Fruit fly (Drosophila melanogaster) whole organism, embryonic: ENCODE measurements around the gene CG17329.

Experiments used
- Atf3 ChIP-seq: fragments of 200-800 bp; sonication (Bioruptor generic); optimal IDR thresholded peaks from 3 replicates; lab custom pipeline; 2016; ENCODE audit warnings: missing biosample characterization, missing genetic modification characterization
- B-H1 ChIP-seq: fragments of 200-800 bp; sonication (Bioruptor generic); IDR thresholded peaks from 3 replicates; pipeline ENCODE4 v1.3.6; 2022; ENCODE audit warnings: missing biosample characterization, missing genetic modification characterization
- CG10543 ChIP-seq: fragments of 200-800 bp; sonication (Bioruptor generic); optimal IDR thresholded peaks from 3 replicates; lab custom pipeline; 2017; ENCODE audit warnings: missing biosample characterization, mild to moderate bottlenecking, missing genetic modification characterization, moderate library complexity
- CG15269 ChIP-seq: fragments of 200-800 bp; sonication (Bioruptor generic); optimal IDR thresholded peaks from 2 replicates; lab custom pipeline; 2018; ENCODE audit warnings: missing biosample characterization, mild to moderate bottlenecking, missing genetic modification characterization, moderate library complexity
- CG1529 ChIP-seq: fragments of 200-800 bp; sonication (Bioruptor generic); optimal IDR thresholded peaks from 3 replicates; lab custom pipeline; 2018; ENCODE audit warnings: missing biosample characterization, missing genetic modification characterization
- CG1602 ChIP-seq: fragments of 200-800 bp; sonication (Bioruptor generic); optimal IDR thresholded peaks from 3 replicates; lab custom pipeline; 2016; ENCODE audit warnings: missing biosample characterization, missing genetic modification characterization
- CG16863 ChIP-seq: fragments of 200-800 bp; sonication (Bioruptor generic); optimal IDR thresholded peaks from 3 replicates; lab custom pipeline; 2016; ENCODE audit warnings: missing biosample characterization, missing genetic modification characterization
- CG17568 ChIP-seq: fragments of 200-800 bp; sonication (Bioruptor generic); optimal IDR thresholded peaks from 2 replicates; lab custom pipeline; 2018; ENCODE audit warnings: missing biosample characterization, mild to moderate bottlenecking, missing genetic modification characterization, moderate library complexity
- CG17612 ChIP-seq: fragments of 200-800 bp; sonication (Bioruptor generic); IDR thresholded peaks from 2 replicates; pipeline ENCODE4 v1.3.6; 2022; ENCODE audit warnings: missing biosample characterization, missing genetic modification characterization
- CG17912 ChIP-seq: fragments of 200-800 bp; sonication (Bioruptor generic); optimal IDR thresholded peaks from 2 replicates; lab custom pipeline; 2018; ENCODE audit warnings: missing biosample characterization, mild to moderate bottlenecking, missing genetic modification characterization
- CG2116 ChIP-seq: fragments of 200-800 bp; sonication (Bioruptor generic); optimal IDR thresholded peaks from 3 replicates; lab custom pipeline; 2018; ENCODE audit warnings: missing biosample characterization, mild to moderate bottlenecking, missing genetic modification characterization
- CG2199 ChIP-seq: fragments of 200-800 bp; sonication (Bioruptor generic); IDR thresholded peaks from 3 replicates; pipeline ENCODE4 v1.3.6; 2022; ENCODE audit warnings: missing biosample characterization, missing genetic modification characterization
- CG31388 ChIP-seq: fragments of 200-800 bp; sonication (Bioruptor generic); optimal IDR thresholded peaks from 2 replicates; lab custom pipeline; 2016; ENCODE audit warnings: missing biosample characterization, missing genetic modification characterization
- CG34422 ChIP-seq: fragments of 200-800 bp; sonication (Bioruptor generic); IDR thresholded peaks from 3 replicates; pipeline ENCODE4 v1.3.6; 2022; ENCODE audit warnings: missing biosample characterization, missing genetic modification characterization
- CG5953 ChIP-seq: fragments of 200-800 bp; sonication (Bioruptor generic); IDR thresholded peaks from 2 replicates; pipeline ENCODE4 v1.3.6; 2022; ENCODE audit warnings: missing biosample characterization, missing genetic modification characterization
- CG6272 ChIP-seq: fragments of 200-800 bp; sonication (Bioruptor generic); IDR thresholded peaks from 2 replicates; pipeline ENCODE4 v1.3.6; 2022; ENCODE audit warnings: missing biosample characterization, missing genetic modification characterization
- Ets97D ChIP-seq: fragments of 200-800 bp; sonication (Bioruptor generic); optimal IDR thresholded peaks from 3 replicates; lab custom pipeline; 2016; ENCODE audit warnings: missing biosample characterization, missing genetic modification characterization
- H15 ChIP-seq: fragments of 200-800 bp; sonication (Bioruptor generic); IDR thresholded peaks from 3 replicates; pipeline ENCODE4 v1.3.6; 2022; ENCODE audit warnings: missing biosample characterization, missing genetic modification characterization
- Hr78 ChIP-seq, 2 experiments: fragments of 200-800 bp in 1 of 2; fragments of >200 bp in 1 of 2; sonication (Bioruptor generic) in 1 of 2; optimal IDR thresholded peaks; 2 replicates each; lab custom pipeline; 2017 to 2019; ENCODE audit warnings: missing biosample characterization in 2 of 2, missing genetic modification characterization in 2 of 2, mild to moderate bottlenecking in 1 of 2, moderate library complexity in 1 of 2
- Med ChIP-seq: fragments of 200-800 bp; sonication (Bioruptor generic); peaks from one replicate; lab custom pipeline; 2016; ENCODE audit warnings: missing biosample characterization, missing genetic modification characterization, mild to moderate bottlenecking, inconsistent platforms, moderate library complexity
- Opbp ChIP-seq: fragments of 200-800 bp; sonication (Bioruptor generic); IDR thresholded peaks from 3 replicates; pipeline ENCODE4 v1.3.6; 2022; ENCODE audit warnings: missing biosample characterization, missing genetic modification characterization; ENCODE audit not compliant: partially characterized antibody
- Stat92E ChIP-seq, 3 experiments: fragments of >200 bp in 2 of 3; fragments of 200-800 bp in 1 of 3; sonication (Bioruptor generic) in 1 of 3; optimal IDR thresholded peaks; 2 replicates each; lab custom pipeline; 2017 to 2019; ENCODE audit warnings: missing biosample characterization in 3 of 3, missing genetic modification characterization in 3 of 3, mild to moderate bottlenecking in 1 of 3, moderate library complexity in 1 of 3
- TFAM ChIP-seq: fragments of 200-800 bp; sonication (Bioruptor generic); optimal IDR thresholded peaks from 2 replicates; lab custom pipeline; 2017; ENCODE audit warnings: missing biosample characterization, missing genetic modification characterization, inconsistent platforms
- Trl ChIP-seq, 3 experiments: fragments of >200 bp in 2 of 3; fragments of 200-800 bp in 1 of 3; sonication (Bioruptor generic) in 1 of 3; optimal IDR thresholded peaks; 2 replicates in 1 of 3; 3 replicates in 2 of 3; lab custom pipeline; 2016 to 2017; ENCODE audit warnings: missing biosample characterization in 1 of 3, missing genetic modification characterization in 1 of 3
- Xbp1 ChIP-seq: fragments of 200-800 bp; sonication (Bioruptor generic); optimal IDR thresholded peaks from 3 replicates; lab custom pipeline; 2016; ENCODE audit warnings: missing biosample characterization, mild to moderate bottlenecking, missing genetic modification characterization
- abd-A ChIP-seq: fragments of 200-800 bp; sonication (Bioruptor generic); optimal IDR thresholded peaks from 3 replicates; lab custom pipeline; 2019; ENCODE audit warnings: missing biosample characterization, mild to moderate bottlenecking, missing genetic modification characterization, moderate library complexity
- en ChIP-seq: fragments of 200-800 bp; sonication (Bioruptor generic); optimal IDR thresholded peaks from 2 replicates; lab custom pipeline; 2016; ENCODE audit warnings: missing biosample characterization, missing genetic modification characterization
- gfzf ChIP-seq: fragments of 200-800 bp; sonication (Bioruptor generic); optimal IDR thresholded peaks from 2 replicates; lab custom pipeline; 2016; ENCODE audit warnings: missing biosample characterization, mild to moderate bottlenecking, missing genetic modification characterization, moderate library complexity
- grn ChIP-seq: fragments of 200-800 bp; sonication (Bioruptor generic); optimal IDR thresholded peaks from 3 replicates; lab custom pipeline; 2017; ENCODE audit warnings: missing biosample characterization, missing genetic modification characterization
- kni ChIP-seq: fragments of 200-800 bp; sonication (Bioruptor generic); optimal IDR thresholded peaks from 3 replicates; lab custom pipeline; 2017; ENCODE audit warnings: mild to moderate bottlenecking, missing biosample characterization, missing genetic modification reagents, missing genetic modification characterization
- odd ChIP-seq: fragments of 200-800 bp; sonication (Bioruptor generic); optimal IDR thresholded peaks from 2 replicates; lab custom pipeline; 2017; ENCODE audit warnings: missing biosample characterization, mild to moderate bottlenecking, missing genetic modification characterization
- org-1 ChIP-seq: fragments of 200-800 bp; sonication (Bioruptor generic); optimal IDR thresholded peaks from 2 replicates; lab custom pipeline; 2017; ENCODE audit warnings: missing biosample characterization, missing genetic modification characterization
- pb ChIP-seq: fragments of 200-800 bp; sonication (Bioruptor generic); optimal IDR thresholded peaks from 3 replicates; lab custom pipeline; 2016; ENCODE audit warnings: missing biosample characterization, missing genetic modification characterization
- pita ChIP-seq: fragments of 200-800 bp; sonication (Bioruptor generic); optimal IDR thresholded peaks from 2 replicates; lab custom pipeline; 2017; ENCODE audit warnings: missing biosample characterization, mild to moderate bottlenecking, missing genetic modification characterization
- pros ChIP-seq: fragments of 200-800 bp; sonication (Bioruptor generic); optimal IDR thresholded peaks from 3 replicates; lab custom pipeline; 2019; ENCODE audit warnings: missing biosample characterization, mild to moderate bottlenecking, missing genetic modification characterization, moderate library complexity
- rib ChIP-seq: fragments of 200-800 bp; sonication (Bioruptor generic); IDR thresholded peaks from 2 replicates; pipeline ENCODE4 v1.3.6; 2022; ENCODE audit warnings: missing biosample characterization, missing genetic modification characterization
- sd ChIP-seq: fragments of 200-800 bp; sonication (Bioruptor generic); optimal IDR thresholded peaks from 3 replicates; lab custom pipeline; 2018; ENCODE audit warnings: missing biosample characterization, mild to moderate bottlenecking, missing genetic modification characterization, moderate library complexity
- slou ChIP-seq: fragments of 200-800 bp; sonication (Bioruptor generic); optimal IDR thresholded peaks from 3 replicates; lab custom pipeline; 2016; ENCODE audit warnings: missing biosample characterization, missing genetic modification characterization
- slp2 ChIP-seq: fragments of 200-800 bp; sonication (Bioruptor generic); optimal IDR thresholded peaks from 2 replicates; lab custom pipeline; 2016; ENCODE audit warnings: missing biosample characterization, missing genetic modification characterization
- tll ChIP-seq, 2 experiments: fragments of 200-800 bp in 1 of 2; fragments of >200 bp in 1 of 2; sonication (Bioruptor generic) in 1 of 2; optimal IDR thresholded peaks; 2 replicates each; lab custom pipeline; 2017 to 2019; ENCODE audit warnings: missing biosample characterization in 2 of 2, missing genetic modification characterization in 2 of 2, mild to moderate bottlenecking in 1 of 2, moderate library complexity in 1 of 2
- zfh2 ChIP-seq: fragments of 200-800 bp; sonication (Bioruptor generic); optimal IDR thresholded peaks from 2 replicates; lab custom pipeline; 2016; ENCODE audit warnings: missing biosample characterization, missing genetic modification characterization

CG17329 gene

dm6 chr2L:16255232-16256117 is 35.6 kb upstream of the CG17329 start (continued):
- TF ChIP-seq sd (tag; lab: Kevin White, UChicago) (peak; percentile 88), en (GFP tag; lab: Kevin White, UChicago) (no peak), slp2 (GFP tag; lab: Kevin White, UChicago) (no peak), CG15269 (tag; lab: Kevin White, UChicago) (no peak), Xbp1 (no peak), pros (GFP tag; lab: Kevin White, UChicago) (peak; percentile 21), CG34422 (no peak), gfzf (GFP tag; lab: Kevin White, UChicago) (no peak), org-1 (no peak), CG17912 (GFP tag; lab: Kevin White, UChicago) (no peak), CG2116 (GFP tag; lab: Kevin White, UChicago) (no peak), TFAM (GFP tag; lab: Kevin White, UChicago) (no peak), CG1602 (no peak), B-H1 (GFP tag; lab: Robert Waterston, UW) (no peak), CG10543 (GFP tag; lab: Kevin White, UChicago) (no peak), H15 (no peak), Opbp (GFP tag; lab: Robert Waterston, UW) (no peak), rib (GFP tag; lab: Robert Waterston, UW) (peak; percentile 73; the same call in 1 of the 2 replicates), CG6272 (GFP tag; lab: Robert Waterston, UW) (no peak), Atf3 (GFP tag; lab: Kevin White, UChicago) (no peak), kni (GFP tag; lab: Kevin White, UChicago) (peak; percentile 48), Stat92E (GFP tag; optimal IDR thresholded peaks at IDR 0.05; lab: Kevin White, UChicago) (no peak)

DNA sequence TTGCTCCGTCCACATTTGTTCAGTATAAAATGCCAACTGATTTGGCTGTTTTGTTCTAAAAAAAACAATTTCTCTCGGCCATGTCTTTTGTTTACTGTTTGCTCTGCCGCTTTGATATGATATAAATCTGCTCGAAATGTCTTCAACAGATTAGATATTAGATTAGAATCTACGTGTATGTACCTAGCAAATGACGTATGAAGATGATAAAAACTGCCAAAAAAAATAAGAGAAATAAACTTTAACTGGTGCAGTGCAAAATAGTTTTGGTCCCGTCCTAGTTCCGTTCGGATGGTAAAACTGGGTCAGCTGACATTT is 35.0 kb upstream of the CG17329 start:
- no peak for TF ChIP-seq CG5953
- TF ChIP-seq grn = peak; percentile 9
- TF ChIP-seq odd (GFP tag; lab: Kevin White, UChicago) = no peak
- no peak for TF ChIP-seq slou
- TF ChIP-seq CG17568 (GFP tag; lab: Kevin White, UChicago) = peak; percentile 14
- no peak for TF ChIP-seq Ets97D (GFP tag; lab: Kevin White, UChicago)
- 0 out of 3 replicates have a peak, but pooled peaks have one; percentile 2 for TF ChIP-seq CG2199 (GFP tag; lab: Robert Waterston, UW)
- TF ChIP-seq pb = no peak
- TF ChIP-seq CG31388 (GFP tag; lab: Kevin White, UChicago) = no peak
- TF ChIP-seq zfh2 = no peak
- no peak for TF ChIP-seq tll (GFP tag; optimal IDR thresholded peaks at IDR 0.05; lab: Kevin White, UChicago)
- no peak for TF ChIP-seq CG1529 (GFP tag; lab: Kevin White, UChicago)
- TF ChIP-seq Stat92E (GFP tag; optimal IDR thresholded peaks at IDR 0.05; lab: Kevin White, UChicago) = no peak
- no peak for TF ChIP-seq abd-A (tag; lab: Kevin White, UChicago)
- peak in 1 of 2 experiments; percentile 28 for TF ChIP-seq Trl (optimal IDR thresholded peaks at IDR 0.05; lab: Kevin White, UChicago)
- TF ChIP-seq Trl (GFP tag; optimal IDR thresholded peaks at IDR 0.05; lab: Kevin White, UChicago) = no peak
- no peak for TF ChIP-seq Hr78 (GFP tag; optimal IDR thresholded peaks at IDR 0.05; lab: Kevin White, UChicago)
- TF ChIP-seq pita (GFP tag; lab: Kevin White, UChicago) = no peak
- no peak for TF ChIP-seq CG16863
- peak; percentile 68 for TF ChIP-seq Med
- TF ChIP-seq CG17612 (GFP tag; lab: Robert Waterston, UW) = no peak
